Worm (Caenorhabditis elegans) whole organism, early embryonic: ENCODE measurements around the gene nra-3.

Source experiments
- aly-1 ChIP-seq: sonication (generic microtip); optimal IDR thresholded peaks from 2 replicates; lab custom pipeline; 2016; ENCODE audit warnings: missing genetic modification characterization, missing compliant biosample characterization
- ama-1 ChIP-seq: fragments of 150-350 bp; optimal IDR thresholded peaks from 2 replicates; lab custom pipeline; 2014
- ceh-36 ChIP-seq: sonication (generic microtip); optimal IDR thresholded peaks from 2 replicates; lab custom pipeline; 2016; ENCODE audit warnings: missing genetic modification characterization, inconsistent platforms, missing compliant biosample characterization
- ets-7 ChIP-seq: sonication (generic microtip); optimal IDR thresholded peaks from 2 replicates; lab custom pipeline; 2016; ENCODE audit warnings: missing genotype, missing genetic modification characterization, missing compliant biosample characterization
- flt-1 ChIP-seq: fragments of 200-800 bp; sonication (Bioruptor generic); IDR thresholded peaks from 2 replicates; pipeline ENCODE4 v1.3.6; 2022; ENCODE audit warnings: missing genetic modification characterization, missing compliant biosample characterization
- hmbx-1 ChIP-seq: sonication (generic microtip); optimal IDR thresholded peaks from 2 replicates; lab custom pipeline; 2016; ENCODE audit warnings: mild to moderate bottlenecking, missing genetic modification characterization, missing compliant biosample characterization
- hmg-4 ChIP-seq: fragments of 200-800 bp; sonication (Bioruptor generic); optimal IDR thresholded peaks from 2 replicates; lab custom pipeline; 2018; ENCODE audit warnings: mild to moderate bottlenecking, missing genetic modification characterization, missing compliant biosample characterization
- pes-1 ChIP-seq: fragments of 200-800 bp; sonication (Bioruptor generic); IDR thresholded peaks from 2 replicates; pipeline ENCODE4 v1.3.6; 2022; ENCODE audit warnings: missing genetic modification reagents, missing genetic modification characterization, missing compliant biosample characterization
- tbx-11 ChIP-seq: fragments of 200-800 bp; sonication (Bioruptor generic); IDR thresholded peaks from 2 replicates; pipeline ENCODE4 v1.3.6; 2022; ENCODE audit warnings: missing genetic modification characterization, missing compliant biosample characterization

ce11 chrX:9957449-9957848 is 26.2 kb upstream of the nra-3 start:
- TF ChIP-seq pes-1 (no peak), hmbx-1 (tag; lab: Kevin White, UChicago) (no peak), aly-1 (tag; lab: Kevin White, UChicago) (no peak), tbx-11 (GFP tag; lab: Robert Waterston, UW) (no peak), ceh-36 (no peak), flt-1 (GFP tag; lab: Robert Waterston, UW) (no peak), ets-7 (tag; lab: Kevin White, UChicago) (no peak), hmg-4 (GFP tag; lab: Kevin White, UChicago) (no peak), ama-1 (no peak)
